Fruit fly (Drosophila melanogaster) whole organism, adult: ENCODE measurements around the gene comm2.

Experiments
- CG11617 ChIP-seq: fragments of 200-800 bp; sonication (Bioruptor generic); optimal IDR thresholded peaks from 2 replicates; lab custom pipeline; 2017; ENCODE audit warnings: mild to moderate bottlenecking, missing biosample characterization, missing genetic modification reagents, missing genetic modification characterization
- CG12768 ChIP-seq: fragments of 200-800 bp; sonication (Bioruptor generic); optimal IDR thresholded peaks from 2 replicates; lab custom pipeline; 2017; ENCODE audit warnings: missing biosample characterization, missing genetic modification characterization, mild to moderate bottlenecking, moderate library complexity, missing genetic modification reagents
- CG14711 ChIP-seq: fragments of 200-800 bp; sonication (Bioruptor generic); optimal IDR thresholded peaks from 2 replicates; lab custom pipeline; 2018; ENCODE audit warnings: missing biosample characterization, mild to moderate bottlenecking, missing genetic modification characterization, moderate library complexity
- CG1620 ChIP-seq: fragments of 200-800 bp; sonication (Bioruptor generic); optimal IDR thresholded peaks from 2 replicates; lab custom pipeline; 2016; ENCODE audit warnings: missing biosample characterization, missing genetic modification characterization
- CG33017 ChIP-seq: fragments of 200-800 bp; sonication (Bioruptor generic); optimal IDR thresholded peaks from 2 replicates; lab custom pipeline; 2018; ENCODE audit warnings: missing biosample characterization, mild to moderate bottlenecking, missing genetic modification characterization, moderate library complexity
- CG5204 ChIP-seq: fragments of 200-800 bp; sonication (Bioruptor generic); optimal IDR thresholded peaks from 2 replicates; lab custom pipeline; 2016; ENCODE audit warnings: missing biosample characterization, missing genetic modification characterization
- CG7045 ChIP-seq: fragments of 200-800 bp; sonication (Bioruptor generic); optimal IDR thresholded peaks from 2 replicates; lab custom pipeline; 2017; ENCODE audit warnings: missing biosample characterization, mild to moderate bottlenecking, missing genetic modification characterization
- CG7101 ChIP-seq: fragments of 200-800 bp; sonication (Bioruptor generic); optimal IDR thresholded peaks from 2 replicates; lab custom pipeline; 2018; ENCODE audit warnings: missing biosample characterization, mild to moderate bottlenecking, missing genetic modification characterization, moderate library complexity
- Clk ChIP-seq: fragments of 200-800 bp; sonication (Bioruptor generic); optimal IDR thresholded peaks from 2 replicates; lab custom pipeline; 2017; ENCODE audit warnings: missing biosample characterization, missing genetic modification characterization
- Crg-1 ChIP-seq: fragments of 200-800 bp; sonication (Bioruptor generic); optimal IDR thresholded peaks from 2 replicates; lab custom pipeline; 2016; ENCODE audit warnings: missing biosample characterization, missing genetic modification characterization
- Hr96 ChIP-seq: fragments of 200-800 bp; sonication (Bioruptor generic); optimal IDR thresholded peaks from 2 replicates; lab custom pipeline; 2016; ENCODE audit warnings: missing biosample characterization, missing genetic modification characterization
- Mnt ChIP-seq: fragments of 200-800 bp; sonication (Bioruptor generic); optimal IDR thresholded peaks from 2 replicates; lab custom pipeline; 2016; ENCODE audit warnings: missing biosample characterization, mild to moderate bottlenecking, missing genetic modification characterization
- bab1 ChIP-seq: fragments of 200-800 bp; sonication (Bioruptor generic); optimal IDR thresholded peaks from 3 replicates; lab custom pipeline; 2019; ENCODE audit warnings: missing biosample characterization, mild to moderate bottlenecking, missing genetic modification characterization, moderate library complexity
- cic ChIP-seq: fragments of 200-800 bp; sonication (Bioruptor generic); optimal IDR thresholded peaks from 2 replicates; lab custom pipeline; 2017; ENCODE audit warnings: missing biosample characterization, mild to moderate bottlenecking, missing genetic modification characterization, moderate library complexity
- cnc ChIP-seq, 2 experiments: fragments of >200 bp; optimal IDR thresholded peaks; 2 replicates each; lab custom pipeline; 2017
- kay ChIP-seq: fragments of 200-800 bp; sonication (Bioruptor generic); peaks from one replicate; lab custom pipeline; 2016; ENCODE audit warnings: missing biosample characterization, missing genetic modification characterization, borderline replicate concordance
- ovo ChIP-seq: fragments of 200-800 bp; sonication (Bioruptor generic); optimal IDR thresholded peaks from 2 replicates; lab custom pipeline; 2016; ENCODE audit warnings: missing biosample characterization, missing genetic modification characterization
- pad ChIP-seq: fragments of 200-800 bp; sonication (Bioruptor generic); optimal IDR thresholded peaks from 3 replicates; lab custom pipeline; 2017; ENCODE audit warnings: missing biosample characterization, missing genetic modification characterization, mild to moderate bottlenecking, moderate library complexity, missing genetic modification reagents
- tj ChIP-seq: fragments of 200-800 bp; sonication (Bioruptor generic); optimal IDR thresholded peaks from 3 replicates; lab custom pipeline; 2017; ENCODE audit warnings: missing biosample characterization, mild to moderate bottlenecking, missing genetic modification characterization, moderate library complexity
- toe ChIP-seq: fragments of 200-800 bp; sonication (Bioruptor generic); optimal IDR thresholded peaks from 2 replicates; lab custom pipeline; 2016; ENCODE audit warnings: missing biosample characterization, missing genetic modification characterization

comm2 gene

DNA sequence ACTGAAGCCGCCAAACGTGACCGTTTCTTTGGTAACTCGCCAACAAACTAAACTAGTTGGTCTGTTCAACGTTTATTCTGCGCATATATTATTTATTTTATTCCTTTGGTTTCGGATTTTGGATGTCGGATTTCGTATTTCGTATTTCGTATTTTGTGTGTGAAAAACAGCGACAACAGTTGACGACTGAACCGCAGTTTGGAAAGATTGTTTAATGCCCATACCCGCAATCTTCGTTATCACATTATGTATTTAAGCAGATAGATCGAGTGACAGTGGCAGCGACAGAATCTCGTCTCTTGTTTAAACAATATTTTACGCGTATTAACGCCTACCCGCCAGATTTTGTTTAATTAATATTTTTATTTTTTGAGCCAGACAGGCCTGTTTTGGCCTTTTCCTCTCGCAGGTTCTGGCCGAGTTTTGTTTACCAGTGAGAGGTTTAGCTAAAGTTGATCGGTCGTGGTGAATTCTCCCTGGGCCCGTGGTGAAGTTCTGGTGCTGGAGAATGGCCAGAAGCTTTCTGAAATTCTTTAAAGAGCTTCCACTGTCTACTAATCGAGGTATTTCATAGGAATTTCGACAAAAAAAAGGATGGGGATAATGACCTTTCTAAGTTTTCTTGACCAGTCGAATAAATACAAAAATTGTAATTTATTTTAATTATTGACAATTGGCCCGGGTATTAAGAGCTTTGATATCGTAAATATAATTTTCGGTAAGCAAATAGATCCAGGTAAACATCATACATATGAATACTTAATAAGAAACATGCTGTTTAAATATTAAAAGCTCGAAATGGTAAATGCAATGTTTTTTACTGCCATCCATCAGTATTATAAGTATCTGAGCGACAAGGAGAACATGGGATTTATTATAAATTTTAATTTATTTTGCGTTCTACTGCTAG is 51.7 kb downstream of the comm2 start, which contains the start of the genes comm3 and CG43083:
TSS of gene comm3 (minus strand) at position 51 of the 910 bp plus-strand sequence.
TSS of gene CG43083 (plus strand) at position 860 of the 910 bp plus-strand sequence.
- TF ChIP-seq CG33017 (tag; lab: Kevin White, UChicago): no peak
- no peak for TF ChIP-seq Mnt (GFP tag; lab: Kevin White, UChicago)
- no peak for TF ChIP-seq kay (GFP tag; lab: Kevin White, UChicago)
- TF ChIP-seq CG11617 (GFP tag; lab: Kevin White, UChicago): no peak
- TF ChIP-seq CG7101 (tag; lab: Kevin White, UChicago): no peak
- TF ChIP-seq CG14711 (tag; lab: Kevin White, UChicago): no peak
- no peak for TF ChIP-seq CG5204 (GFP tag; lab: Kevin White, UChicago)
- TF ChIP-seq bab1 (GFP tag; lab: Kevin White, UChicago): no peak
- no peak for TF ChIP-seq CG7045 (GFP tag; lab: Kevin White, UChicago)
- TF ChIP-seq pad (GFP tag; lab: Kevin White, UChicago): no peak
- TF ChIP-seq toe (GFP tag; lab: Kevin White, UChicago): no peak
- TF ChIP-seq cnc (optimal IDR thresholded peaks at IDR 0.05; lab: Kevin White, UChicago): no peak
- no peak for TF ChIP-seq CG1620
- no peak for TF ChIP-seq cic (GFP tag; lab: Kevin White, UChicago)
- no peak for TF ChIP-seq Crg-1 (GFP tag; lab: Kevin White, UChicago)
- TF ChIP-seq Clk: no peak
- no peak for TF ChIP-seq ovo
- no peak for TF ChIP-seq CG12768 (GFP tag; lab: Kevin White, UChicago)
- TF ChIP-seq Hr96 (GFP tag; lab: Kevin White, UChicago): no peak
- TF ChIP-seq tj (GFP tag; lab: Kevin White, UChicago): no peak
